Worm (Caenorhabditis elegans) whole organism, L4/young adult: Measurements from ENCODE around the gene fbxb-104.
"Not testable (repeated sequence)": the region's sequence is repeated elsewhere in the genome, so short reads cannot be mapped to it uniquely, and the experiment has no call there.

Experiments used
- W03F9.2 ChIP-seq: fragments of 150-350 bp; optimal IDR thresholded peaks from 2 replicates; lab custom pipeline; 2014; ENCODE audit warnings: missing biosample characterization, missing genetic modification characterization
- dao-5 ChIP-seq: sonication (generic microtip); optimal IDR thresholded peaks from 2 replicates; lab custom pipeline; 2016; ENCODE audit warnings: missing genotype, missing genetic modification characterization, moderate library complexity, missing compliant biosample characterization
- him-1 ChIP-seq: sonication (generic microtip); optimal IDR thresholded peaks from 2 replicates; lab custom pipeline; 2016; ENCODE audit warnings: missing genotype, missing genetic modification reagents, missing genetic modification characterization, missing compliant biosample characterization

DNA sequence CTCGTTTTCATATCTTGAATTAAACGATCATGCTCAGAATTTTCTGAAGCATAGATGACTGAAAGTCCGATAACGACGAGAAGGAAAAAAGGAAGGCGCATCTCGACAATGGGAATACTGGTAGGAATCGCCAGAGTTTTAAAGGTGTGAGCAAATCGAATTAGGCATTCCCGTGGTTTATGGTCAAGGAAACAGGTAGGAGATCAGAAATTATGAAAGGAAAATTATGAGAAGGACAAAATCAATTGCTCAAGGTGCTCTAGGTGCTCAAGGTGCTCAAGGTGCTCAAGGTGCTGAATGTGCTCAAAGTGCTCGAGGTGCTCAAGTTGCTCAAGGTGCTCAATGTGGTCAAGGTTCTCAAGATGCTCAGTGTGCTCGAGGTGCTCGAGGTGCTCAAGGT, 12.5 kb downstream of the fbxb-104 start, which contains the start of gene C16C8.10:
- TF ChIP-seq him-1; W03F9.2 (tag; lab: Kevin White, UChicago); dao-5 (tag; lab: Kevin White, UChicago): not testable (repeated sequence)
